Worm (Caenorhabditis elegans) whole organism, young adult: Measurements from ENCODE around the gene F42C5.9.

Experiments
- B0035.1 ChIP-seq: sonication (generic microtip); optimal IDR thresholded peaks from 2 replicates; lab custom pipeline; 2016; ENCODE audit warnings: missing genetic modification characterization, mild to moderate bottlenecking, missing compliant biosample characterization, missing genotype, missing genetic modification reagents
- B0336.3 ChIP-seq: fragments of 200-800 bp; sonication (Bioruptor generic); IDR thresholded peaks from 2 replicates; pipeline ENCODE4 v1.3.6; 2022; ENCODE audit warnings: missing genetic modification characterization, missing compliant biosample characterization
- D2030.7 ChIP-seq: fragments of 200-800 bp; sonication (Bioruptor generic); IDR thresholded peaks from 2 replicates; pipeline ENCODE4 v1.3.6; 2022; ENCODE audit warnings: missing genetic modification reagents, missing genetic modification characterization, missing compliant biosample characterization
- F33H1.4 ChIP-seq: fragments of 200-800 bp; sonication (Bioruptor generic); IDR thresholded peaks from 2 replicates; pipeline ENCODE4 v1.3.6; 2022; ENCODE audit warnings: missing genetic modification reagents, missing genetic modification characterization, missing compliant biosample characterization
- F37B4.10 ChIP-seq: fragments of 200-800 bp; sonication (Bioruptor generic); IDR thresholded peaks from 2 replicates; pipeline ENCODE4 v1.3.6; 2022; ENCODE audit warnings: missing genetic modification characterization, missing compliant biosample characterization
- F49E8.2 ChIP-seq: sonication (generic microtip); optimal IDR thresholded peaks from 3 replicates; lab custom pipeline; 2017; ENCODE audit warnings: missing genetic modification characterization, mild to moderate bottlenecking, missing compliant biosample characterization, antibody characterized with exemption, moderate library complexity; ENCODE audit not compliant: insufficient read depth
- ama-1 ChIP-seq, 3 experiments: fragments of 150-350 bp in 1 of 3; sonication (generic microtip) in 2 of 3; optimal IDR thresholded peaks; 2 replicates each; lab custom pipeline; 2014 to 2018; ENCODE audit warnings: missing biosample characterization in 2 of 3, missing genetic modification characterization in 2 of 3, missing genetic modification reagents in 2 of 3
- attf-6 ChIP-seq: fragments of 200-800 bp; sonication (Bioruptor generic); IDR thresholded peaks from 2 replicates; pipeline ENCODE4 v1.3.6; 2022; ENCODE audit warnings: missing genetic modification reagents, missing genetic modification characterization, missing compliant biosample characterization
- bed-1 ChIP-seq: fragments of 200-800 bp; sonication (Bioruptor generic); IDR thresholded peaks from 2 replicates; pipeline ENCODE4 v1.3.6; 2022; ENCODE audit warnings: missing genetic modification reagents, missing genetic modification characterization, missing compliant biosample characterization
- ceh-40 ChIP-seq: fragments of 200-800 bp; sonication (Bioruptor generic); IDR thresholded peaks from 2 replicates; pipeline ENCODE4 v1.3.6; 2022; ENCODE audit warnings: missing genetic modification characterization, missing compliant biosample characterization
- die-1 ChIP-seq: sonication (generic microtip); optimal IDR thresholded peaks from 2 replicates; lab custom pipeline; 2016; ENCODE audit warnings: missing genotype, mild to moderate bottlenecking, missing genetic modification characterization, missing compliant biosample characterization
- efl-1 ChIP-seq: fragments of 150-350 bp; optimal IDR thresholded peaks from 2 replicates; lab custom pipeline; 2014; ENCODE audit warnings: missing biosample characterization, missing genetic modification reagents, missing genetic modification characterization
- egrh-3 ChIP-seq: fragments of 200-800 bp; sonication (Bioruptor generic); IDR thresholded peaks from 2 replicates; pipeline ENCODE4 v1.3.6; 2022; ENCODE audit warnings: missing genetic modification reagents, missing genetic modification characterization, missing compliant biosample characterization
- ekl-4 ChIP-seq: fragments of 200-800 bp; sonication (Bioruptor generic); IDR thresholded peaks from 2 replicates; pipeline ENCODE4 v1.3.6; 2022; ENCODE audit warnings: missing genetic modification reagents, missing genetic modification characterization, missing compliant biosample characterization
- hrde-1 ChIP-seq: sonication (generic microtip); optimal IDR thresholded peaks from 2 replicates; lab custom pipeline; 2016; ENCODE audit warnings: missing genetic modification characterization, mild to moderate bottlenecking, missing compliant biosample characterization, moderate library complexity, missing genotype, missing genetic modification reagents, borderline replicate concordance
- hsf-1 ChIP-seq: fragments of 200-800 bp; sonication (Bioruptor generic); IDR thresholded peaks from 2 replicates; pipeline ENCODE4 v1.3.6; 2022; ENCODE audit warnings: missing genetic modification reagents, missing genetic modification characterization, missing compliant biosample characterization
- let-607 ChIP-seq, 2 experiments: fragments of 200-800 bp in 1 of 2; sonication (Bioruptor generic) in 1 of 2; sonication (generic microtip) in 1 of 2; optimal IDR thresholded peaks; 2 replicates each; lab custom pipeline; 2016 to 2018; ENCODE audit warnings: mild to moderate bottlenecking in 2 of 2, missing compliant biosample characterization in 2 of 2, missing genetic modification characterization in 2 of 2, moderate library complexity in 2 of 2, missing genotype in 1 of 2
- lsy-27 ChIP-seq: sonication (generic microtip); optimal IDR thresholded peaks from 2 replicates; lab custom pipeline; 2017; ENCODE audit warnings: missing genetic modification characterization, mild to moderate bottlenecking, missing compliant biosample characterization, antibody characterized with exemption, missing genotype, borderline replicate concordance; ENCODE audit not compliant: insufficient read depth
- madf-6 ChIP-seq: fragments of 200-800 bp; sonication (Bioruptor generic); IDR thresholded peaks from 2 replicates; pipeline ENCODE4 v1.3.6; 2022; ENCODE audit warnings: missing genetic modification reagents, missing genetic modification characterization, missing compliant biosample characterization
- madf-8 ChIP-seq: fragments of 200-800 bp; sonication (Bioruptor generic); conservative IDR thresholded peaks from 2 replicates; pipeline ENCODE4 v1.3.6; 2022; ENCODE audit warnings: missing genetic modification reagents, missing genetic modification characterization, missing compliant biosample characterization
- mcd-1 ChIP-seq: fragments of 200-800 bp; sonication (Bioruptor generic); IDR thresholded peaks from 2 replicates; pipeline ENCODE4 v1.3.6; 2022; ENCODE audit warnings: missing genetic modification reagents, missing genetic modification characterization, missing compliant biosample characterization
- mel-28 ChIP-seq: sonication (generic microtip); optimal IDR thresholded peaks from 2 replicates; lab custom pipeline; 2016; ENCODE audit warnings: borderline replicate concordance, mild to moderate bottlenecking, missing genetic modification characterization, missing compliant biosample characterization
- mes-4 ChIP-seq: sonication (generic microtip); optimal IDR thresholded peaks from 2 replicates; lab custom pipeline; 2016; ENCODE audit warnings: missing genotype, missing genetic modification characterization, missing compliant biosample characterization
- nfya-1 ChIP-seq: sonication (generic microtip); optimal IDR thresholded peaks from 2 replicates; lab custom pipeline; 2017; ENCODE audit warnings: antibody characterized with exemption, missing compliant biosample characterization, missing genetic modification characterization, borderline replicate concordance; ENCODE audit not compliant: insufficient read depth
- sea-2 ChIP-seq: fragments of 200-800 bp; sonication (Bioruptor generic); IDR thresholded peaks from 2 replicates; pipeline ENCODE4 v1.3.6; 2022; ENCODE audit warnings: missing genetic modification characterization, missing compliant biosample characterization
- snpc-4 ChIP-seq, 5 experiments: fragments of 150-350 bp in 1 of 5; sonication (generic microtip) in 4 of 5; optimal IDR thresholded peaks; 2 replicates each; lab custom pipeline; 2014 to 2018; ENCODE audit warnings: missing genetic modification characterization in 5 of 5, missing biosample characterization in 3 of 5, antibody characterized with exemption in 2 of 5, mild to moderate bottlenecking in 2 of 5, missing compliant biosample characterization in 2 of 5, missing genotype in 2 of 5, moderate library complexity in 2 of 5, missing genetic modification reagents in 1 of 5
- sptf-2 ChIP-seq: fragments of 200-800 bp; sonication (Bioruptor generic); optimal IDR thresholded peaks from 2 replicates; lab custom pipeline; 2018; ENCODE audit warnings: mild to moderate bottlenecking, missing genetic modification characterization, missing compliant biosample characterization
- tbp1 ChIP-seq: fragments of 200-800 bp; sonication (Bioruptor generic); optimal IDR thresholded peaks from 2 replicates; lab custom pipeline; 2018; ENCODE audit warnings: mild to moderate bottlenecking, missing genetic modification characterization, missing compliant biosample characterization
- unc-130 ChIP-seq: sonication (generic microtip); optimal IDR thresholded peaks from 2 replicates; lab custom pipeline; 2016; ENCODE audit warnings: missing genetic modification reagents, missing genetic modification characterization, missing compliant biosample characterization
- xnd-1 ChIP-seq: sonication (generic microtip); optimal IDR thresholded peaks from 2 replicates; lab custom pipeline; 2016; ENCODE audit warnings: missing genotype, missing genetic modification reagents, missing genetic modification characterization, missing compliant biosample characterization
- ztf-26 ChIP-seq: sonication (generic microtip); optimal IDR thresholded peaks from 2 replicates; lab custom pipeline; 2017; ENCODE audit warnings: missing genetic modification characterization, missing compliant biosample characterization
- ztf-28 ChIP-seq: fragments of 200-800 bp; sonication (Bioruptor generic); IDR thresholded peaks from 2 replicates; pipeline ENCODE4 v1.3.6; 2022; ENCODE audit warnings: missing genetic modification reagents, missing genetic modification characterization, missing compliant biosample characterization

The F42C5.9 gene

ce11 chrIV:7312620-7313194 is 4.2 kb downstream of the F42C5.9 start (continued):
- TF ChIP-seq B0035.1 (tag; lab: Kevin White, UChicago) (no peak), F49E8.2 (tag; lab: Kevin White, UChicago) (no peak), die-1 (no peak), bed-1 (GFP tag; lab: Robert Waterston, UW) (0 out of 2 replicates have a peak, but pooled peaks have one; percentile 23), B0336.3 (GFP tag; lab: Robert Waterston, UW) (peak; percentile 79), F33H1.4 (GFP tag; lab: Robert Waterston, UW) (peak; percentile 40), ekl-4 (GFP tag; lab: Robert Waterston, UW) (peak; percentile 71; the same call in 1 of the 2 replicates), attf-6 (peak; percentile 77; the same call in 1 of the 2 replicates), hrde-1 (tag; lab: Kevin White, UChicago) (peak; percentile 50), ama-1 (optimal IDR thresholded peaks at IDR 0.05; lab: Kevin White, UChicago) (no peak), ama-1 (GFP tag; optimal IDR thresholded peaks at IDR 0.05; lab: Kevin White, UChicago) (peak in 1 of 2 experiments; percentile 58), madf-8 (GFP tag; lab: Robert Waterston, UW) (0 out of 2 replicates have a peak, but pooled peaks have one; percentile 4), hsf-1 (0 out of 2 replicates have a peak, but pooled peaks have one; percentile 58), ceh-40 (GFP tag; lab: Robert Waterston, UW) (no peak), unc-130 (GFP tag; lab: Kevin White, UChicago) (peak; percentile 31), let-607 (tag; optimal IDR thresholded peaks at IDR 0.05; lab: Kevin White, UChicago) (no peak), mcd-1 (GFP tag; lab: Robert Waterston, UW) (0 out of 2 replicates have a peak, but pooled peaks have one; percentile 9), tbp1 (GFP tag; lab: Kevin White, UChicago) (peak; percentile 11)

ce11 chrIV:7310842-7311241 is 6.1 kb downstream of the F42C5.9 start:
- no peak for TF ChIP-seq xnd-1
- TF ChIP-seq egrh-3 (GFP tag; lab: Robert Waterston, UW), result no peak
- TF ChIP-seq ztf-26 (tag; lab: Kevin White, UChicago), result no peak
- no peak for TF ChIP-seq mes-4 (tag; lab: Kevin White, UChicago)
- TF ChIP-seq efl-1, result no peak
- TF ChIP-seq madf-6 (GFP tag; lab: Robert Waterston, UW), result no peak
- no peak for TF ChIP-seq mel-28
- no peak for TF ChIP-seq D2030.7
- no peak for TF ChIP-seq snpc-4 (GFP tag; optimal IDR thresholded peaks at IDR 0.05; lab: Kevin White, UChicago)
- TF ChIP-seq snpc-4 (tag; optimal IDR thresholded peaks at IDR 0.05; lab: Kevin White, UChicago), result no peak
- no peak for TF ChIP-seq F37B4.10
- no peak for TF ChIP-seq sptf-2
- TF ChIP-seq, all 124 proteins: peak for 0

- no peak for TF ChIP-seq lsy-27 (tag; lab: Kevin White, UChicago)
- TF ChIP-seq ztf-28 (GFP tag; lab: Robert Waterston, UW), result 0 out of 2 replicates have a peak, but pooled peaks have one; percentile 12
- TF ChIP-seq egrh-3 (GFP tag; lab: Robert Waterston, UW), result peak; percentile 53; the same call in 1 of the 2 replicates
- TF ChIP-seq, all 124 proteins: peak for 2
Measured at ce11 chrIV:7310410-7310809, 6.5 kb downstream of the F42C5.9 start, which contains the start of gene grl-4. Gene grl-4, minus strand, starts transcription at chrIV:7310760.

DNA sequence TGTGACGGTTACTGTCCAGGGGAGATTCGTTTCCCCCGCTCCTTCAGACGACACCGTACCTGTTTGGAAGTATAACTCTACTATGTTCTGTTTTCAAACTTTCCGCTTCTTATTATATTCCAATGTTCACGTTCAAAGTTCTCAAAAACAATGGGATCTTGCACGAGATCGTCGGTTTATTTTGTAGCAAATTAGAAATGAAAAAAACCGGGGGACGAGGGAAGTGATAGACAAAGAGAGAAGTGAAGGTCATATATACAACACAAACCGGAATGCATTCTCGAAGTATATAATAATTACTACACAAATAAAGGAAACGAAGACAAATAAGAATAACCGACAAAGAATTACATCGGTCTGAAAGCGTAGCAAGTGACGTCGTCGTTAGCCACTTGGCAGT is 7.2 kb downstream of the F42C5.9 start:
- TF ChIP-seq nfya-1 (tag; lab: Kevin White, UChicago), result no peak
- no peak for TF ChIP-seq sea-2 (GFP tag; lab: Robert Waterston, UW)
- TF ChIP-seq madf-8 (GFP tag; lab: Robert Waterston, UW), result no peak
